Fruit fly (Drosophila melanogaster): Measurements from ENCODE around the gene cDIP.

cDIP gene

DNA sequence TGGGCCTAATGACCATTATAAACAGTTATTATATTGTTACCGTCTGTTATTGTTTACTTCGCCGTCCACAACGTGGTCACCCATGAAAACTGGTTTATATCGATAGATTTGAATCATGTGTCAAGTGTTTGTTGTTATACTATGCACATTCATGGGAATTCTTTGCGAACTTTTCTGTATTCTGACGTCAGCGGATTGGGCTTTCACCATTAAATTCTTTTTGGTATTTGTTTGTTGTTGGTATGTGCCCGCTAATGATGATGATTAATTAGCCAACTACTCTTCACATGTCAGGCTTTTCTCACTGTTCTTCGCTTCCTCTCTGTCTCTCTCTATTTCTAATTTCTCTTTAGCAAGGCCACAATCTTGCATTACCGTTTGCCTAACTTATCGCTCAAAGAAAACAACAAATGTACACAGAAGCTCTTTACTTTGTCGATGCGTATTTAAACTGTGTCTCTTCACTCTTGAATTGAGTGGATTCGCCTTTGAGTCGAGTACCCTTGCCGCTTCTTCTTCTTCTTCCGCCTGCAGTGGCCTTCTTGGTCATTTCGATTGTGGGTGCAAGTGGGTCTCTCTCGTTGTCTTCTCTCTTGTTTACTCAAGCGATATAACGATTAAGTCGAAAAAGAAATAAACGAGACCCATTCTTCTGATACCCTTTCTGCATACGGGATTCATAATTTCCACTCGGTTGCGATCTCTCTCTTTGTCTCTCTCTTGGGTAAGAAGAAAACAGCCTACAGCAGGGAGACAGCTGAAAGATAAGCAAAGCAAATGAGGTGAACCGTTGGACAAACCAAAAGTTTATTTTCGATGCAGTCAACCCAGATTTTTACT is 43.0 kb upstream of the cDIP start (continued):
- TF ChIP-seq CG8281 (tag; optimal IDR thresholded peaks at IDR 0.05) = no peak
- TF ChIP-seq BtbVII (GFP tag; optimal IDR thresholded peaks at IDR 0.05) = peak; percentile 49
- no peak for TF ChIP-seq Nf-YA (GFP tag; IDR thresholded peaks at IDR 0.05)
- TF ChIP-seq exex (tag; optimal IDR thresholded peaks at IDR 0.05) = peak; percentile 21
- no peak for TF ChIP-seq gem (tag; optimal IDR thresholded peaks at IDR 0.05)
- peak; percentile 67 for TF ChIP-seq unpg (GFP tag; optimal IDR thresholded peaks at IDR 0.05)
- TF ChIP-seq amos (GFP tag; IDR thresholded peaks at IDR 0.05; ENCODE audit: partially characterized antibody) = peak; percentile 12; the same call in 1 of the 2 replicates
- TF ChIP-seq lab (GFP tag; optimal IDR thresholded peaks at IDR 0.05) = peak; percentile 33
- TF ChIP-seq CG3281 (GFP tag; optimal IDR thresholded peaks at IDR 0.05) = no peak
- no peak for TF ChIP-seq CG16863 (GFP tag; optimal IDR thresholded peaks at IDR 0.05)
- TF ChIP-seq dm (GFP tag; optimal IDR thresholded peaks at IDR 0.05) = no peak
- peak; percentile 25 for TF ChIP-seq grn (GFP tag; optimal IDR thresholded peaks at IDR 0.05)
- TF ChIP-seq CG11560 (tag; IDR thresholded peaks at IDR 0.05) = no peak
- peak; percentile 79 for TF ChIP-seq CG6813 (GFP tag; optimal IDR thresholded peaks at IDR 0.05)
- TF ChIP-seq Oli (tag; optimal IDR thresholded peaks at IDR 0.05) = no peak
- no peak for TF ChIP-seq pb (GFP tag; optimal IDR thresholded peaks at IDR 0.05)
- no peak for TF ChIP-seq CG16813 (GFP tag; IDR thresholded peaks at IDR 0.05; ENCODE audit: partially characterized antibody)
- TF ChIP-seq CG10979 (tag; optimal IDR thresholded peaks at IDR 0.05) = no peak
- peak; percentile 70 for TF ChIP-seq CG2875 (GFP tag; optimal IDR thresholded peaks at IDR 0.05)
- TF ChIP-seq ewg (GFP tag; optimal IDR thresholded peaks at IDR 0.05) = no peak
- TF ChIP-seq CG12659 (GFP tag; optimal IDR thresholded peaks at IDR 0.05) = no peak
- no peak for TF ChIP-seq Chrac-16 (GFP tag; optimal IDR thresholded peaks at IDR 0.05)
- TF ChIP-seq Tbp (GFP tag; optimal IDR thresholded peaks at IDR 0.05) = no peak
- no peak for TF ChIP-seq chif (GFP tag; optimal IDR thresholded peaks at IDR 0.05)
- TF ChIP-seq CG3726 (GFP tag; IDR thresholded peaks at IDR 0.05) = no peak
- TF ChIP-seq CG15601 (tag; optimal IDR thresholded peaks at IDR 0.05) = peak; percentile 95
- no peak for TF ChIP-seq CG6765 (GFP tag; optimal IDR thresholded peaks at IDR 0.05)
- peak; percentile 90 for TF ChIP-seq sqz (GFP tag; optimal IDR thresholded peaks at IDR 0.05)
- TF ChIP-seq CG8478 (optimal IDR thresholded peaks at IDR 0.05) = no peak
- TF ChIP-seq Dip3 (GFP tag; optimal IDR thresholded peaks at IDR 0.05) = no peak
- TF ChIP-seq dan (GFP tag; IDR thresholded peaks at IDR 0.05) = no peak
- TF ChIP-seq CG14014 (GFP tag; IDR thresholded peaks at IDR 0.05) = peak; percentile 75; the same call in 1 of the 2 replicates
- no peak for TF ChIP-seq sima (GFP tag; optimal IDR thresholded peaks at IDR 0.05)
- TF ChIP-seq CG3407 (GFP tag; optimal IDR thresholded peaks at IDR 0.05) = peak; percentile 84
- no peak; the same call in 1 of the 2 replicates for TF ChIP-seq sob (GFP tag; IDR thresholded peaks at IDR 0.05)
- no peak for TF ChIP-seq pho (GFP tag; optimal IDR thresholded peaks at IDR 0.05)
- no peak for TF ChIP-seq lola (GFP tag; optimal IDR thresholded peaks at IDR 0.05)
- TF ChIP-seq CG11093 (GFP tag; IDR thresholded peaks at IDR 0.05) = peak; percentile 18; the same call in 1 of the 3 replicates
- peak; percentile 38 for TF ChIP-seq dmrt11E (tag; optimal IDR thresholded peaks at IDR 0.05)
- peak; percentile 74 for TF ChIP-seq CG34376 (GFP tag; optimal IDR thresholded peaks at IDR 0.05)
- TF ChIP-seq CG1024 (GFP tag; IDR thresholded peaks at IDR 0.05) = peak; percentile 39; the same call in 1 of the 2 replicates
- no peak for TF ChIP-seq pita (GFP tag; optimal IDR thresholded peaks at IDR 0.05)
- TF ChIP-seq MESR4 (GFP tag; optimal IDR thresholded peaks at IDR 0.05) = no peak
- no peak for TF ChIP-seq Hr3 (GFP tag; optimal IDR thresholded peaks at IDR 0.05)
- TF ChIP-seq CG6654 (GFP tag; optimal IDR thresholded peaks at IDR 0.05) = no peak
- TF ChIP-seq tll (GFP tag; optimal IDR thresholded peaks at IDR 0.05) = no peak
- peak; percentile 60 for TF ChIP-seq Nf-YC (tag; optimal IDR thresholded peaks at IDR 0.05)
- peak; percentile 64; the same call in 1 of the 2 replicates for TF ChIP-seq CG4360 (GFP tag; IDR thresholded peaks at IDR 0.05)

All from whole organism, embryonic.